Worm (Caenorhabditis elegans): ENCODE results near the gene sqt-3.

The sqt-3 gene

ce11 chrV:12343419-12343969 lies 9.1 kb upstream of the sqt-3 start, which contains the start of gene tomm-20:
TSS of gene tomm-20 (minus strand) at chrV:12343469.
- peak; percentile 91 for TF ChIP-seq ztf-7 (tag; optimal IDR thresholded peaks at IDR 0.05)
- TF ChIP-seq hlh-11 (tag; optimal IDR thresholded peaks at IDR 0.05), result peak; percentile 88
- TF ChIP-seq jun-1 (tag; optimal IDR thresholded peaks at IDR 0.05), result peak; percentile 76
- no peak for TF ChIP-seq dmd-9 (GFP tag; IDR thresholded peaks at IDR 0.05)
- peak; percentile 93 for TF ChIP-seq nhr-102 (tag; optimal IDR thresholded peaks at IDR 0.05)
- no peak for TF ChIP-seq Y75B8A.6 (GFP tag; IDR thresholded peaks at IDR 0.05)
- peak; percentile 80 for TF ChIP-seq nhr-48 (tag; optimal IDR thresholded peaks at IDR 0.05)
- TF ChIP-seq lin-29 (GFP tag; IDR thresholded peaks at IDR 0.05), result peak; percentile 84
- peak; percentile 69 for TF ChIP-seq F49E8.2 (tag; optimal IDR thresholded peaks at IDR 0.05; ENCODE audit: borderline replicate concordance)
- no peak for TF ChIP-seq gei-8 (GFP tag; optimal IDR thresholded peaks at IDR 0.05)
- peak; percentile 4 for TF ChIP-seq unc-130 (GFP tag; optimal IDR thresholded peaks at IDR 0.05)
- no peak for TF ChIP-seq madf-5 (GFP tag; IDR thresholded peaks at IDR 0.05)
- peak; percentile 90 for TF ChIP-seq Y48G9A.11 (GFP tag; IDR thresholded peaks at IDR 0.05)
- TF ChIP-seq aha-1 (tag), result peak; percentile 86
- TF ChIP-seq dve-1 (tag; optimal IDR thresholded peaks at IDR 0.05; ENCODE audit: insufficient read depth), result peak; percentile 94
- TF ChIP-seq hlh-30 (tag; optimal IDR thresholded peaks at IDR 0.05; ENCODE audit: insufficient read depth), result peak; percentile 82
- TF ChIP-seq rbr-2 (tag; optimal IDR thresholded peaks at IDR 0.05), result peak; percentile 94
- peak; percentile 95 for TF ChIP-seq mep-1 (tag; optimal IDR thresholded peaks at IDR 0.05)
- peak; percentile 99 for TF ChIP-seq dpl-1 (GFP tag; optimal IDR thresholded peaks at IDR 0.05)
- TF ChIP-seq nhr-11 (tag; optimal IDR thresholded peaks at IDR 0.05), result peak; percentile 81
- no peak for TF ChIP-seq sdz-12 (GFP tag; optimal IDR thresholded peaks at IDR 0.05)
- no peak for TF ChIP-seq lin-39 (tag; optimal IDR thresholded peaks at IDR 0.05)
- TF ChIP-seq saeg-2 (GFP tag; IDR thresholded peaks at IDR 0.05), result 0 out of 2 replicates have a peak, but pooled peaks have one; percentile 60
- TF ChIP-seq nhr-76 (tag; optimal IDR thresholded peaks at IDR 0.05), result peak; percentile 44
- TF ChIP-seq ceh-20 (GFP tag; IDR thresholded peaks at IDR 0.05), result peak; percentile 86
- peak; percentile 79; the same call in 1 of the 2 replicates for TF ChIP-seq nhr-42 (GFP tag; IDR thresholded peaks at IDR 0.05)
- no peak for TF ChIP-seq R02D3.7 (tag; optimal IDR thresholded peaks at IDR 0.05)
- peak; percentile 51 to 63 for TF ChIP-seq hif-1 (tag; optimal IDR thresholded peaks at IDR 0.05)
- TF ChIP-seq duxl-1 (tag; optimal IDR thresholded peaks at IDR 0.05; ENCODE audit: poor library complexity), result peak; percentile 84
- peak; percentile 71 to 96 for TF ChIP-seq lsy-2 (tag; optimal IDR thresholded peaks at IDR 0.05)
- peak; percentile 74; the same call in 1 of the 2 replicates for TF ChIP-seq php-3 (GFP tag; IDR thresholded peaks at IDR 0.05)
- peak; percentile 83 for TF ChIP-seq spr-1 (tag; optimal IDR thresholded peaks at IDR 0.05)
- peak; percentile 89 for TF ChIP-seq tra-1 (GFP tag; IDR thresholded peaks at IDR 0.05)
- TF ChIP-seq ceh-32 (tag; optimal IDR thresholded peaks at IDR 0.05; ENCODE audit: poor library complexity), result peak; percentile 55
- TF ChIP-seq spr-3 (GFP tag; optimal IDR thresholded peaks at IDR 0.05), result peak; percentile 56
- peak; percentile 3 for TF ChIP-seq ama-1 (optimal IDR thresholded peaks at IDR 0.05)
- TF ChIP-seq skn-1 (tag; optimal IDR thresholded peaks at IDR 0.05), result no peak
- no peak; the same call in 1 of the 2 replicates for TF ChIP-seq zfp-3 (GFP tag; conservative IDR thresholded peaks at IDR 0.05)
- TF ChIP-seq mes-2 (tag; optimal IDR thresholded peaks at IDR 0.05; ENCODE audit: poor library complexity, severe bottlenecking), result peak; percentile 95
- TF ChIP-seq nhr-77 (tag; optimal IDR thresholded peaks at IDR 0.05), result peak; percentile 91
- peak; percentile 72 for TF ChIP-seq F10B5.3 (tag; optimal IDR thresholded peaks at IDR 0.05)
- TF ChIP-seq egl-27 (tag; optimal IDR thresholded peaks at IDR 0.05), result no peak
- peak; percentile 46 to 79 for TF ChIP-seq daf-16 (GFP tag; optimal IDR thresholded peaks at IDR 0.05)
- no peak for TF ChIP-seq daf-16 (tag; optimal IDR thresholded peaks at IDR 0.05)
- TF ChIP-seq snpc-4 (tag; optimal IDR thresholded peaks at IDR 0.05), result peak; percentile 29
- no peak for TF ChIP-seq D1046.2 (GFP tag; IDR thresholded peaks at IDR 0.05)
- TF ChIP-seq snpc-1.2 (GFP tag; IDR thresholded peaks at IDR 0.05), result 0 out of 2 replicates have a peak, but pooled peaks have one; percentile 62
- TF ChIP-seq hmg-1.1 (GFP tag; IDR thresholded peaks at IDR 0.05), result peak; percentile 85
- peak; percentile 50 for TF ChIP-seq lin-15B (tag; optimal IDR thresholded peaks at IDR 0.05)
- TF ChIP-seq lin-13 (GFP tag; optimal IDR thresholded peaks at IDR 0.05), result peak; percentile 71
